ENCODE assay signal across 2 fruit fly cellular contexts in the genomic region with DNA sequence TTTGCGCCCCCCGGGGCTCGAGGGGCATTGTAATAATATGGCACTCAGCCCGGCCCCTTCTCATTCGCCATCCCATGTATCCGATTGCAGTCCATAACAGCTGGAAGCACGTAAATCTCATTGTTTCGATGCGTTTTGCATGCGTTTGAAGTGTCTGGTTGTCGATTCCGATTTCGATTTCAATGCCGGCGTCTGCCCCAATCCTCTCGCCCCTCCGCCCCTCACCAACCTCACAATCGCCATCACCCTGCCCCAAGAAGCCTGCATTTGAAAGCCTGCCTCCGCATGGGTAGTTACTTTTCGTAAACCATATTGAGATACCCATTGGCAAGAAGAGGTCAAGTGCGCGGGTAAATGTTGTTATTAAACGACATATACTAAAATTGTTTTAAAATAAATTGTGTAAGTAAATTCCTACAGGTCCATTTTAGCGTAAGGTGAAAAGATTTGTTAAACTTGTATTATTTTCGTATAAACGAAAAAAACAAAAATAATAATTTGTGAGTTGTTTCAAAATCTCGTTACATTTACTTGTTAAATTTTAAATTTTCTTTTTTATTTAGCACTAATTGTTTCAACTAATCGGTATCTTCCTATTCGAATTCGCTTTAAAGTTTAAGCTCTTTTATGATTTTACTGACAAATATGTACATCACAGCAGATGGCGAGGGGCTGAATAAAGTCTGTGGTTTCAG.
TF ChIP-seq lines count a peak whose summit lies in the region.

No protein-coding gene starts in this region.

TF ChIP-seq in whole organism, embryonic, 481 proteins besides CTCF, POLR2A, EP300 and RAD21 (continued from another document):
- TF ChIP-seq CG42726 (GFP tag; IDR thresholded peaks at IDR 0.05; lab: Robert Waterston, UW; ENCODE audit: partially characterized antibody) = no peak
- peak; percentile 4; the same call in 1 of the 2 replicates for TF ChIP-seq CG17328 (GFP tag; IDR thresholded peaks at IDR 0.05; lab: Robert Waterston, UW)
- 0 out of 3 replicates have a peak, but pooled peaks have one; percentile 9 for TF ChIP-seq hb (GFP tag; IDR thresholded peaks at IDR 0.05; lab: Robert Waterston, UW; ENCODE audit: partially characterized antibody)
- peak; percentile 55 for TF ChIP-seq CG17361 (GFP tag; IDR thresholded peaks at IDR 0.05; lab: Robert Waterston, UW)
- TF ChIP-seq dmrt99B (tag; optimal IDR thresholded peaks at IDR 0.05; lab: Kevin White, UChicago) = peak; percentile 28
- TF ChIP-seq Hr51 (GFP tag; optimal IDR thresholded peaks at IDR 0.05; lab: Kevin White, UChicago) = peak in 1 of 2 experiments; percentile 20
- TF ChIP-seq dan (GFP tag; IDR thresholded peaks at IDR 0.05; lab: Robert Waterston, UW) = no peak
- no peak for TF ChIP-seq btn (GFP tag; optimal IDR thresholded peaks at IDR 0.05; lab: Kevin White, UChicago)
- no peak for TF ChIP-seq grau (tag; optimal IDR thresholded peaks at IDR 0.05; lab: Kevin White, UChicago)
- TF ChIP-seq schlank (tag; optimal IDR thresholded peaks at IDR 0.05; lab: Kevin White, UChicago) = no peak
- no peak for TF ChIP-seq mld (GFP tag; IDR thresholded peaks at IDR 0.05; lab: Robert Waterston, UW; ENCODE audit: partially characterized antibody)
- TF ChIP-seq pros (GFP tag; optimal IDR thresholded peaks at IDR 0.05; lab: Kevin White, UChicago) = no peak
- TF ChIP-seq grn (GFP tag; optimal IDR thresholded peaks at IDR 0.05; lab: Kevin White, UChicago) = no peak
- TF ChIP-seq CG31441 (GFP tag; IDR thresholded peaks at IDR 0.05; lab: Robert Waterston, UW) = peak; percentile 35; the same call in 1 of the 2 replicates
- TF ChIP-seq TFAM (GFP tag; optimal IDR thresholded peaks at IDR 0.05; lab: Kevin White, UChicago) = no peak
- no peak for TF ChIP-seq CG15269 (tag; optimal IDR thresholded peaks at IDR 0.05; lab: Kevin White, UChicago)
- no peak for TF ChIP-seq CG1024 (GFP tag; IDR thresholded peaks at IDR 0.05; lab: Robert Waterston, UW)
- no peak for TF ChIP-seq CG12659 (GFP tag; optimal IDR thresholded peaks at IDR 0.05; lab: Kevin White, UChicago)
- TF ChIP-seq phol (tag; optimal IDR thresholded peaks at IDR 0.05; lab: Kevin White, UChicago) = peak; percentile 22
- TF ChIP-seq CG11398 (GFP tag; optimal IDR thresholded peaks at IDR 0.05; lab: Kevin White, UChicago) = no peak
- no peak for TF ChIP-seq Asciz (GFP tag; optimal IDR thresholded peaks at IDR 0.05; lab: Kevin White, UChicago)
- no peak for TF ChIP-seq CG7963 (GFP tag; IDR thresholded peaks at IDR 0.05; lab: Robert Waterston, UW; ENCODE audit: partially characterized antibody)
- TF ChIP-seq Fer2 (tag; optimal IDR thresholded peaks at IDR 0.05; lab: Kevin White, UChicago) = no peak
- TF ChIP-seq CG11504 (tag; optimal IDR thresholded peaks at IDR 0.05; lab: Kevin White, UChicago) = peak; percentile 47
- TF ChIP-seq Ssrp (tag; optimal IDR thresholded peaks at IDR 0.05; lab: Kevin White, UChicago) = peak; percentile 14
- TF ChIP-seq CG4707 (GFP tag; optimal IDR thresholded peaks at IDR 0.05; lab: Kevin White, UChicago) = no peak
- TF ChIP-seq Antp (GFP tag; optimal IDR thresholded peaks at IDR 0.05; lab: Kevin White, UChicago) = no peak
- peak; percentile 45 for TF ChIP-seq gem (tag; optimal IDR thresholded peaks at IDR 0.05; lab: Kevin White, UChicago)
- no peak for TF ChIP-seq abd-A (tag; optimal IDR thresholded peaks at IDR 0.05; lab: Kevin White, UChicago)
- no peak for TF ChIP-seq sisA (GFP tag; IDR thresholded peaks at IDR 0.05; lab: Robert Waterston, UW)
- TF ChIP-seq Camta (GFP tag; optimal IDR thresholded peaks at IDR 0.05; lab: Kevin White, UChicago) = no peak
- TF ChIP-seq CG18262 (tag; optimal IDR thresholded peaks at IDR 0.05; lab: Kevin White, UChicago) = peak; percentile 38
- TF ChIP-seq mirr (GFP tag; optimal IDR thresholded peaks at IDR 0.05; lab: Kevin White, UChicago) = no peak

TF ChIP-seq in whole organism, prepupa, 60 proteins besides CTCF, POLR2A, EP300 and RAD21 (continued from another document):
- peak; percentile 67 for TF ChIP-seq net (GFP tag; optimal IDR thresholded peaks at IDR 0.05; lab: Kevin White, UChicago)
- TF ChIP-seq CG9139 (GFP tag; optimal IDR thresholded peaks at IDR 0.05; lab: Kevin White, UChicago) = peak; percentile 48
- TF ChIP-seq Sox102F (GFP tag; optimal IDR thresholded peaks at IDR 0.05; lab: Kevin White, UChicago) = no peak
- TF ChIP-seq CG11294 (GFP tag; IDR thresholded peaks at IDR 0.05; lab: Robert Waterston, UW) = no peak; the same call in 1 of the 2 replicates
- TF ChIP-seq Ets96B (tag; optimal IDR thresholded peaks at IDR 0.05; lab: Kevin White, UChicago) = peak; percentile 79
- TF ChIP-seq vri (GFP tag; optimal IDR thresholded peaks at IDR 0.05; lab: Kevin White, UChicago) = no peak
- no peak for TF ChIP-seq svp (GFP tag; lab: Kevin White, UChicago)
- TF ChIP-seq esn (GFP tag; optimal IDR thresholded peaks at IDR 0.05; lab: Kevin White, UChicago) = peak; percentile 75
- TF ChIP-seq CG6276 (GFP tag; optimal IDR thresholded peaks at IDR 0.05; lab: Kevin White, UChicago) = peak; percentile 11
- peak; percentile 22 for TF ChIP-seq CG11762 (GFP tag; optimal IDR thresholded peaks at IDR 0.05; lab: Kevin White, UChicago; ENCODE audit: insufficient read depth)
- TF ChIP-seq acj6 (GFP tag; optimal IDR thresholded peaks at IDR 0.05; lab: Kevin White, UChicago) = peak; percentile 64
- peak; percentile 28 for TF ChIP-seq CG11902 (GFP tag; optimal IDR thresholded peaks at IDR 0.05; lab: Kevin White, UChicago)
- TF ChIP-seq Eip93F (GFP tag; optimal IDR thresholded peaks at IDR 0.05; lab: Kevin White, UChicago) = no peak
- TF ChIP-seq Hr38 (GFP tag; optimal IDR thresholded peaks at IDR 0.05; lab: Kevin White, UChicago) = no peak
- TF ChIP-seq spab (GFP tag; optimal IDR thresholded peaks at IDR 0.05; lab: Kevin White, UChicago) = peak; percentile 53
- TF ChIP-seq CG10669 (GFP tag; optimal IDR thresholded peaks at IDR 0.05; lab: Kevin White, UChicago) = peak; percentile 43
- TF ChIP-seq Smox (GFP tag; optimal IDR thresholded peaks at IDR 0.05; lab: Kevin White, UChicago) = no peak
- peak; percentile 70 for TF ChIP-seq OdsH (GFP tag; optimal IDR thresholded peaks at IDR 0.05; lab: Kevin White, UChicago)
- TF ChIP-seq CG16779 (tag; optimal IDR thresholded peaks at IDR 0.05; lab: Kevin White, UChicago) = no peak
- no peak for TF ChIP-seq fd85E (GFP tag; optimal IDR thresholded peaks at IDR 0.05; lab: Kevin White, UChicago)
- no peak for TF ChIP-seq pdm3 (GFP tag; optimal IDR thresholded peaks at IDR 0.05; lab: Kevin White, UChicago)
- TF ChIP-seq CG6854 (GFP tag; optimal IDR thresholded peaks at IDR 0.05; lab: Kevin White, UChicago) = peak; percentile 19
- no peak for TF ChIP-seq Sox14 (GFP tag; optimal IDR thresholded peaks at IDR 0.05; lab: Kevin White, UChicago)
- peak; percentile 20 for TF ChIP-seq lz (GFP tag; optimal IDR thresholded peaks at IDR 0.05; lab: Kevin White, UChicago)
- no peak for TF ChIP-seq dsx (GFP tag; optimal IDR thresholded peaks at IDR 0.05; lab: Kevin White, UChicago; ENCODE audit: poor library complexity, severe bottlenecking)
- TF ChIP-seq Hr39 (GFP tag; optimal IDR thresholded peaks at IDR 0.05; lab: Kevin White, UChicago) = no peak
- peak; percentile 2 for TF ChIP-seq CG8319 (GFP tag; optimal IDR thresholded peaks at IDR 0.05; lab: Kevin White, UChicago)
- peak; percentile 45 for TF ChIP-seq Eip78C (GFP tag; lab: Kevin White, UChicago)
- no peak for TF ChIP-seq Hr4 (GFP tag; optimal IDR thresholded peaks at IDR 0.05; lab: Kevin White, UChicago)
- no peak for TF ChIP-seq ss (GFP tag; optimal IDR thresholded peaks at IDR 0.05; lab: Kevin White, UChicago)
- TF ChIP-seq CG8119 (GFP tag; IDR thresholded peaks at IDR 0.05; lab: Robert Waterston, UW) = peak; percentile 59
- peak; percentile 63 for TF ChIP-seq achi (GFP tag; optimal IDR thresholded peaks at IDR 0.05; lab: Kevin White, UChicago)
- no peak for TF ChIP-seq topi (GFP tag; optimal IDR thresholded peaks at IDR 0.05; lab: Kevin White, UChicago)
- no peak for TF ChIP-seq fkh (GFP tag; optimal IDR thresholded peaks at IDR 0.05; lab: Kevin White, UChicago)
- TF ChIP-seq Sox15 (GFP tag; optimal IDR thresholded peaks at IDR 0.05; lab: Kevin White, UChicago) = peak; percentile 42
- no peak for TF ChIP-seq dac (GFP tag; optimal IDR thresholded peaks at IDR 0.05; lab: Kevin White, UChicago)
- TF ChIP-seq Gug (GFP tag; IDR thresholded peaks at IDR 0.05; lab: Robert Waterston, UW) = no peak
- no peak for TF ChIP-seq CG7368 (GFP tag; optimal IDR thresholded peaks at IDR 0.05; lab: Kevin White, UChicago)
- peak; percentile 21; the same call in 1 of the 3 replicates for TF ChIP-seq eg (GFP tag; IDR thresholded peaks at IDR 0.05; lab: Robert Waterston, UW)
- peak; percentile 66 for TF ChIP-seq CG8632 (GFP tag; optimal IDR thresholded peaks at IDR 0.05; lab: Kevin White, UChicago)
TF ChIP-seq in whole organism, prepupa: peak in this region for 35.
